Fruit fly (Drosophila melanogaster) whole organism, prepupa: ENCODE measurements around the gene CIAPIN1.

Experiments
- Blimp-1 ChIP-seq: fragments of 200-800 bp; sonication (Bioruptor generic); optimal IDR thresholded peaks from 3 replicates; lab custom pipeline; 2017; ENCODE audit warnings: missing biosample characterization, missing genetic modification characterization, mild to moderate bottlenecking, moderate library complexity, missing genetic modification reagents
- CG10631 ChIP-seq: fragments of 200-800 bp; sonication (Bioruptor generic); optimal IDR thresholded peaks from 2 replicates; lab custom pipeline; 2016; ENCODE audit warnings: missing biosample characterization, missing genetic modification characterization
- CG11294 ChIP-seq: fragments of 200-800 bp; sonication (Bioruptor generic); IDR thresholded peaks from 2 replicates; pipeline ENCODE4 v1.3.6; 2022; ENCODE audit warnings: missing biosample characterization, missing genetic modification characterization
- CG11902 ChIP-seq: fragments of 200-800 bp; sonication (Bioruptor generic); optimal IDR thresholded peaks from 3 replicates; lab custom pipeline; 2016; ENCODE audit warnings: missing biosample characterization, missing genetic modification characterization
- CG15336 ChIP-seq: fragments of 200-800 bp; sonication (Bioruptor generic); IDR thresholded peaks from 2 replicates; pipeline ENCODE4 v1.3.6; 2022; ENCODE audit warnings: missing biosample characterization, missing genetic modification characterization
- CG16779 ChIP-seq: fragments of 200-800 bp; sonication (Bioruptor generic); optimal IDR thresholded peaks from 3 replicates; lab custom pipeline; 2017; ENCODE audit warnings: missing biosample characterization, mild to moderate bottlenecking, missing genetic modification characterization
- CG3032 ChIP-seq: fragments of 200-800 bp; optimal IDR thresholded peaks from 2 replicates; lab custom pipeline; 2019; ENCODE audit warnings: missing biosample characterization, mild to moderate bottlenecking, missing genetic modification characterization, moderate library complexity
- CG31627 ChIP-seq: fragments of 200-800 bp; sonication (Bioruptor generic); optimal IDR thresholded peaks from 3 replicates; lab custom pipeline; 2016; ENCODE audit warnings: missing biosample characterization, missing genetic modification characterization
- CG4318 ChIP-seq: fragments of 200-800 bp; sonication (Bioruptor generic); optimal IDR thresholded peaks from 3 replicates; lab custom pipeline; 2017; ENCODE audit warnings: missing biosample characterization, mild to moderate bottlenecking, missing genetic modification characterization
- CG6163 ChIP-seq: fragments of 200-800 bp; sonication (Bioruptor generic); IDR thresholded peaks from 3 replicates; pipeline ENCODE4 v1.3.6; 2022; ENCODE audit warnings: missing biosample characterization, missing genetic modification characterization
- CG6792 ChIP-seq: fragments of 200-800 bp; sonication (Bioruptor generic); optimal IDR thresholded peaks from 3 replicates; lab custom pipeline; 2016; ENCODE audit warnings: missing biosample characterization, missing genetic modification characterization
- CG6808 ChIP-seq: fragments of 200-800 bp; sonication (Bioruptor generic); optimal IDR thresholded peaks from 3 replicates; lab custom pipeline; 2017; ENCODE audit warnings: missing biosample characterization, missing genetic modification characterization, mild to moderate bottlenecking, moderate library complexity, missing genetic modification reagents
- CG6854 ChIP-seq: fragments of 200-800 bp; sonication (Bioruptor generic); optimal IDR thresholded peaks from 2 replicates; lab custom pipeline; 2017; ENCODE audit warnings: missing biosample characterization, mild to moderate bottlenecking, missing genetic modification characterization
- CG8319 ChIP-seq: fragments of 200-800 bp; sonication (Bioruptor generic); optimal IDR thresholded peaks from 3 replicates; lab custom pipeline; 2016; ENCODE audit warnings: missing biosample characterization, missing genetic modification characterization
- CG9139 ChIP-seq: fragments of 200-800 bp; sonication (Bioruptor generic); optimal IDR thresholded peaks from 3 replicates; lab custom pipeline; 2017; ENCODE audit warnings: missing biosample characterization, mild to moderate bottlenecking, missing genetic modification characterization
- Eip75B ChIP-seq: fragments of 200-800 bp; sonication (Bioruptor generic); optimal IDR thresholded peaks from 3 replicates; lab custom pipeline; 2016; ENCODE audit warnings: missing biosample characterization, missing genetic modification characterization
- Eip78C ChIP-seq: fragments of 200-800 bp; sonication (Bioruptor generic); peaks from one replicate; lab custom pipeline; 2016; ENCODE audit warnings: missing biosample characterization, missing genetic modification characterization
- Eip93F ChIP-seq: fragments of 200-800 bp; sonication (Bioruptor generic); optimal IDR thresholded peaks from 2 replicates; lab custom pipeline; 2016; ENCODE audit warnings: missing biosample characterization, mild to moderate bottlenecking, missing genetic modification characterization
- Gug ChIP-seq: fragments of 200-800 bp; sonication (Bioruptor generic); IDR thresholded peaks from 2 replicates; pipeline ENCODE4 v1.3.6; 2022; ENCODE audit warnings: missing biosample characterization, missing genetic modification characterization
- Hr39 ChIP-seq: fragments of 200-800 bp; sonication (Bioruptor generic); optimal IDR thresholded peaks from 2 replicates; lab custom pipeline; 2016; ENCODE audit warnings: missing biosample characterization, missing genetic modification characterization
- Hr4 ChIP-seq: fragments of 200-800 bp; sonication (Bioruptor generic); optimal IDR thresholded peaks from 3 replicates; lab custom pipeline; 2016; ENCODE audit warnings: missing biosample characterization, missing genetic modification characterization
- Lpt ChIP-seq: fragments of 200-800 bp; sonication (Bioruptor generic); optimal IDR thresholded peaks from 3 replicates; lab custom pipeline; 2016; ENCODE audit warnings: missing biosample characterization, missing genetic modification characterization
- OdsH ChIP-seq: fragments of 200-800 bp; sonication (Bioruptor generic); optimal IDR thresholded peaks from 3 replicates; lab custom pipeline; 2016; ENCODE audit warnings: missing biosample characterization, missing genetic modification characterization
- Sox102F ChIP-seq: fragments of 200-800 bp; sonication (Bioruptor generic); optimal IDR thresholded peaks from 2 replicates; lab custom pipeline; 2016; ENCODE audit warnings: missing biosample characterization, mild to moderate bottlenecking, missing genetic modification characterization
- Sox14 ChIP-seq: fragments of 200-800 bp; sonication (Bioruptor generic); optimal IDR thresholded peaks from 3 replicates; lab custom pipeline; 2016; ENCODE audit warnings: missing biosample characterization, missing genetic modification characterization
- Sox15 ChIP-seq: fragments of 200-800 bp; sonication (Bioruptor generic); optimal IDR thresholded peaks from 3 replicates; lab custom pipeline; 2016; ENCODE audit warnings: missing biosample characterization, missing genetic modification characterization
- acj6 ChIP-seq: fragments of 200-800 bp; sonication (Bioruptor generic); optimal IDR thresholded peaks from 3 replicates; lab custom pipeline; 2016; ENCODE audit warnings: missing biosample characterization, missing genetic modification characterization
- cyc ChIP-seq: fragments of 200-800 bp; sonication (Bioruptor generic); optimal IDR thresholded peaks from 3 replicates; lab custom pipeline; 2016; ENCODE audit warnings: missing biosample characterization, missing genetic modification characterization
- eg ChIP-seq: fragments of 200-800 bp; sonication (Bioruptor generic); IDR thresholded peaks from 3 replicates; pipeline ENCODE4 v1.3.6; 2022; ENCODE audit warnings: missing biosample characterization, missing genetic modification characterization
- esn ChIP-seq: fragments of 200-800 bp; sonication (Bioruptor generic); optimal IDR thresholded peaks from 2 replicates; lab custom pipeline; 2016; ENCODE audit warnings: missing biosample characterization, mild to moderate bottlenecking, missing genetic modification characterization, moderate library complexity
- fd59A ChIP-seq: fragments of 200-800 bp; sonication (Bioruptor generic); optimal IDR thresholded peaks from 2 replicates; lab custom pipeline; 2017; ENCODE audit warnings: missing biosample characterization, mild to moderate bottlenecking, missing genetic modification characterization, missing genetic modification reagents
- fkh ChIP-seq: fragments of 200-800 bp; sonication (Bioruptor generic); optimal IDR thresholded peaks from 3 replicates; lab custom pipeline; 2017; ENCODE audit warnings: missing biosample characterization, mild to moderate bottlenecking, missing genetic modification characterization, moderate library complexity
- lz ChIP-seq: fragments of 200-800 bp; sonication (Bioruptor generic); optimal IDR thresholded peaks from 3 replicates; lab custom pipeline; 2016; ENCODE audit warnings: missing biosample characterization, missing genetic modification characterization
- salr ChIP-seq, 2 experiments: fragments of 200-800 bp; sonication (Bioruptor generic); optimal IDR thresholded peaks; 3 replicates each; lab custom pipeline; 2016 to 2018; ENCODE audit warnings: missing biosample characterization in 2 of 2, missing genetic modification characterization in 2 of 2, mild to moderate bottlenecking in 1 of 2
- svp ChIP-seq: fragments of 200-800 bp; sonication (Bioruptor generic); peaks from one replicate; lab custom pipeline; 2016; ENCODE audit warnings: missing biosample characterization, missing genetic modification characterization
- topi ChIP-seq: fragments of 200-800 bp; sonication (Bioruptor generic); optimal IDR thresholded peaks from 3 replicates; lab custom pipeline; 2016; ENCODE audit warnings: missing biosample characterization, missing genetic modification characterization

CIAPIN1 gene

dm6 chr2L:15066141-15066540 is 27.5 kb upstream of the CIAPIN1 start:
- TF ChIP-seq CG15336 (GFP tag; lab: Robert Waterston, UW): no peak
- TF ChIP-seq Sox102F (GFP tag; lab: Kevin White, UChicago): no peak
- TF ChIP-seq Eip78C: peak; percentile 24
- no peak for TF ChIP-seq CG11902 (GFP tag; lab: Kevin White, UChicago)
- TF ChIP-seq Hr4 (GFP tag; lab: Kevin White, UChicago): no peak

DNA sequence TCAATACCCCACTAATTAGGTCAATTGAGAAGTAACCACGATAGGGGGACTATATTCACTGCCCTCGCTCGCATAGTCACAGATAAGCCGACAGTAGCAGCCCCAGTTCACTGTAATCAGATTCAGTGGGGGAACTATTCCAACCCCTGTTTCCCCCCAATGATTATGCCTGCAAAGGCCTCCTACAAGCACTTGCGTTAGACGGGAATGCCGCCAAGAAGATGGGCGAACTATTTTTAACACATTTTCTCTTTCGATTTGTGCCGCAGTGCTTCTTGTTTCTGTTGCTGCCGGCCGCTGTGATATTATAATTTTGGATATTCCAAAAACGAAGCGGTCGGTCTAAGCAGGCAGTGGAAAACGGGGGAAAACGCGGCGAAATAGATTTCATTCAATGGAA is 27.0 kb upstream of the CIAPIN1 start:
- TF ChIP-seq fkh (GFP tag; lab: Kevin White, UChicago) (no peak), Eip78C (peak; percentile 36)
- TF ChIP-seq, all 60 proteins: peak for 1

dm6 chr2L:15062095-15062494 is 23.4 kb upstream of the CIAPIN1 start:
- no peak for TF ChIP-seq CG6854 (GFP tag; lab: Kevin White, UChicago)
- TF ChIP-seq Lpt (GFP tag; lab: Kevin White, UChicago): no peak
- no peak for TF ChIP-seq svp
- TF ChIP-seq fd59A: no peak
- no peak for TF ChIP-seq cyc
- no peak for TF ChIP-seq CG6792 (GFP tag; lab: Kevin White, UChicago)
- TF ChIP-seq Sox15 (GFP tag; lab: Kevin White, UChicago): no peak
- no peak for TF ChIP-seq Hr39 (GFP tag; lab: Kevin White, UChicago)
- no peak for TF ChIP-seq acj6 (GFP tag; lab: Kevin White, UChicago)
- no peak for TF ChIP-seq CG9139 (GFP tag; lab: Kevin White, UChicago)
- TF ChIP-seq eg: no peak
- no peak for TF ChIP-seq CG15336 (GFP tag; lab: Robert Waterston, UW)
- TF ChIP-seq salr (GFP tag; optimal IDR thresholded peaks at IDR 0.05; lab: Kevin White, UChicago): no peak

dm6 chr2L:15061368-15061767 is 22.7 kb upstream of the CIAPIN1 start, which contains the start of the genes solo and vas:
Gene solo (plus strand): TSS chr2L:15061656.
Gene vas (plus strand): TSS chr2L:15061656.
- peak; percentile 17 for TF ChIP-seq topi (GFP tag; lab: Kevin White, UChicago)
- peak; percentile 17 for TF ChIP-seq cyc
- TF ChIP-seq Hr4 (GFP tag; lab: Kevin White, UChicago): peak; percentile 45
- no peak for TF ChIP-seq CG16779
- no peak for TF ChIP-seq CG11902 (GFP tag; lab: Kevin White, UChicago)
- TF ChIP-seq CG31627 (GFP tag; lab: Kevin White, UChicago): peak; percentile 18
- TF ChIP-seq CG6854 (GFP tag; lab: Kevin White, UChicago): no peak
- TF ChIP-seq Sox102F (GFP tag; lab: Kevin White, UChicago): no peak
- TF ChIP-seq Lpt (GFP tag; lab: Kevin White, UChicago): no peak
- TF ChIP-seq CG4318 (GFP tag; lab: Kevin White, UChicago): peak; percentile 2
- TF ChIP-seq svp: peak; percentile 60
- TF ChIP-seq OdsH (GFP tag; lab: Kevin White, UChicago): peak; percentile 33
- TF ChIP-seq Sox15 (GFP tag; lab: Kevin White, UChicago): no peak
- no peak for TF ChIP-seq Blimp-1 (GFP tag; lab: Kevin White, UChicago)
- TF ChIP-seq CG11294 (GFP tag; lab: Robert Waterston, UW): no peak
- peak; percentile 15 for TF ChIP-seq acj6 (GFP tag; lab: Kevin White, UChicago)
- peak; percentile 53 for TF ChIP-seq CG3032
- no peak for TF ChIP-seq CG6808
- TF ChIP-seq eg: no peak
- peak; percentile 19 for TF ChIP-seq lz (GFP tag; lab: Kevin White, UChicago)
- no peak for TF ChIP-seq Eip75B (GFP tag; lab: Kevin White, UChicago)
- no peak for TF ChIP-seq fkh (GFP tag; lab: Kevin White, UChicago)
- TF ChIP-seq esn (GFP tag; lab: Kevin White, UChicago): peak; percentile 9
- TF ChIP-seq CG8319: no peak
- no peak for TF ChIP-seq Eip93F (GFP tag; lab: Kevin White, UChicago)
- TF ChIP-seq Hr39 (GFP tag; lab: Kevin White, UChicago): peak; percentile 23
- no peak for TF ChIP-seq Gug (GFP tag; lab: Robert Waterston, UW)
- TF ChIP-seq CG6163: 0 out of 3 replicates have a peak, but pooled peaks have one; percentile 51
- TF ChIP-seq Sox14 (GFP tag; lab: Kevin White, UChicago): peak; percentile 41
- peak; percentile 19 for TF ChIP-seq CG10631 (GFP tag; lab: Kevin White, UChicago)
